Worm (Caenorhabditis elegans): ENCODE results near the gene B0546.5.

- TF ChIP-seq pag-3 (tag; optimal IDR thresholded peaks at IDR 0.05; ENCODE audit: borderline replicate concordance) (no peak), npax-4 (tag; optimal IDR thresholded peaks at IDR 0.05) (no peak), nhr-11 (tag; optimal IDR thresholded peaks at IDR 0.05) (no peak), eyg-1 (tag; optimal IDR thresholded peaks at IDR 0.05) (no peak), lim-6 (tag; optimal IDR thresholded peaks at IDR 0.05) (no peak), Y22D7AL.16 (tag; optimal IDR thresholded peaks at IDR 0.05) (no peak), ttx-3 (tag; optimal IDR thresholded peaks at IDR 0.05) (no peak), ztf-16 (tag; optimal IDR thresholded peaks at IDR 0.05) (no peak), F13H6.1 (tag; optimal IDR thresholded peaks at IDR 0.05) (no peak), ceh-19 (GFP tag; optimal IDR thresholded peaks at IDR 0.05) (no peak), elt-2 (tag; optimal IDR thresholded peaks at IDR 0.05) (no peak), dmd-4 (tag; optimal IDR thresholded peaks at IDR 0.05; ENCODE audit: borderline replicate concordance) (no peak)
Measured at ce11 chrIV:3348334-3348733, 41.6 kb downstream of the B0546.5 start.

All from whole organism, late embryonic.